Worm (Caenorhabditis elegans) whole organism, mixed stage, embryonic: Measurements from ENCODE around the gene B0395.3.
A peak's percentile ranks its signal among the peaks of the same experiment; 100 is the strongest.

Experiments
- M03D4.4 ChIP-seq: sonication (generic microtip); optimal IDR thresholded peaks from 2 replicates; lab custom pipeline; 2017; ENCODE audit warnings: mild to moderate bottlenecking, missing genetic modification characterization, missing compliant biosample characterization
- bed-3 ChIP-seq: fragments of 200-800 bp; sonication (Bioruptor generic); optimal IDR thresholded peaks from 3 replicates; lab custom pipeline; 2018; ENCODE audit warnings: mild to moderate bottlenecking, missing genetic modification characterization, moderate library complexity, missing compliant biosample characterization
- blmp-1 ChIP-seq: fragments of 150-350 bp; optimal IDR thresholded peaks from 2 replicates; lab custom pipeline; 2014; ENCODE audit warnings: missing biosample characterization, missing genetic modification characterization
- ceh-39 ChIP-seq: fragments of 150-350 bp; optimal IDR thresholded peaks from 2 replicates; lab custom pipeline; 2014; ENCODE audit warnings: missing biosample characterization, missing genetic modification characterization
- ceh-43 ChIP-seq: fragments of 200-800 bp; sonication (Bioruptor generic); optimal IDR thresholded peaks from 2 replicates; lab custom pipeline; 2018; ENCODE audit warnings: mild to moderate bottlenecking, missing genetic modification characterization, moderate library complexity, missing compliant biosample characterization
- ceh-83 ChIP-seq: fragments of 200-800 bp; sonication (Bioruptor generic); optimal IDR thresholded peaks from 2 replicates; lab custom pipeline; 2018; ENCODE audit warnings: mild to moderate bottlenecking, missing genetic modification characterization, missing compliant biosample characterization
- ces-1 ChIP-seq: fragments of 150-350 bp; optimal IDR thresholded peaks from 2 replicates; lab custom pipeline; 2014; ENCODE audit warnings: missing biosample characterization, missing genetic modification reagents, missing genetic modification characterization
- cnd-1 ChIP-seq: fragments of 200-800 bp; sonication (Bioruptor generic); optimal IDR thresholded peaks from 2 replicates; lab custom pipeline; 2018; ENCODE audit warnings: mild to moderate bottlenecking, missing genetic modification characterization, missing compliant biosample characterization
- drap-1 ChIP-seq: fragments of 200-800 bp; sonication (Bioruptor generic); optimal IDR thresholded peaks from 3 replicates; lab custom pipeline; 2018; ENCODE audit warnings: mild to moderate bottlenecking, missing genetic modification characterization, missing compliant biosample characterization
- elt-1 ChIP-seq: sonication (generic microtip); optimal IDR thresholded peaks from 2 replicates; lab custom pipeline; 2017; ENCODE audit warnings: missing genetic modification characterization, mild to moderate bottlenecking, missing compliant biosample characterization, antibody characterized with exemption, moderate library complexity, borderline replicate concordance; ENCODE audit not compliant: insufficient read depth
- elt-3 ChIP-seq: fragments of 150-350 bp; optimal IDR thresholded peaks from 2 replicates; lab custom pipeline; 2014; ENCODE audit warnings: missing biosample characterization, missing genetic modification characterization
- flh-1 ChIP-seq: fragments of 200-800 bp; sonication (Bioruptor generic); optimal IDR thresholded peaks from 2 replicates; lab custom pipeline; 2018; ENCODE audit warnings: mild to moderate bottlenecking, missing genetic modification characterization, moderate library complexity, missing compliant biosample characterization
- ham-2 ChIP-seq: fragments of 200-800 bp; sonication (Bioruptor generic); optimal IDR thresholded peaks from 2 replicates; lab custom pipeline; 2018; ENCODE audit warnings: mild to moderate bottlenecking, missing genetic modification characterization, missing compliant biosample characterization
- hlh-1 ChIP-seq: fragments of 150-350 bp; optimal IDR thresholded peaks from 2 replicates; lab custom pipeline; 2014; ENCODE audit warnings: missing biosample characterization, missing genetic modification reagents, missing genetic modification characterization
- lin-13 ChIP-seq: fragments of 150-350 bp; optimal IDR thresholded peaks from 2 replicates; lab custom pipeline; 2014; ENCODE audit warnings: missing biosample characterization, missing genetic modification characterization
- lin-32 ChIP-seq: fragments of 200-800 bp; sonication (Bioruptor generic); optimal IDR thresholded peaks from 2 replicates; lab custom pipeline; 2018; ENCODE audit warnings: mild to moderate bottlenecking, missing genetic modification characterization, missing compliant biosample characterization
- lsy-2 ChIP-seq: fragments of 150-350 bp; optimal IDR thresholded peaks from 2 replicates; lab custom pipeline; 2014; ENCODE audit warnings: missing biosample characterization, missing genetic modification characterization
- mab-5 ChIP-seq: fragments of 150-350 bp; optimal IDR thresholded peaks from 2 replicates; lab custom pipeline; 2014; ENCODE audit warnings: missing biosample characterization, missing genetic modification characterization
- mep-1 ChIP-seq: fragments of 150-350 bp; optimal IDR thresholded peaks from 2 replicates; lab custom pipeline; 2017; ENCODE audit warnings: missing biosample characterization, missing genetic modification reagents, missing genetic modification characterization, inconsistent platforms
- mls-2 ChIP-seq: sonication (generic microtip); optimal IDR thresholded peaks from 2 replicates; lab custom pipeline; 2016; ENCODE audit warnings: mild to moderate bottlenecking, missing genetic modification characterization, moderate library complexity, missing compliant biosample characterization
- nhr-12 ChIP-seq: fragments of 150-350 bp; optimal IDR thresholded peaks from 2 replicates; lab custom pipeline; 2014; ENCODE audit warnings: missing biosample characterization, missing genetic modification characterization
- nhr-2 ChIP-seq: fragments of 150-350 bp; optimal IDR thresholded peaks from 2 replicates; lab custom pipeline; 2014; ENCODE audit warnings: missing biosample characterization, missing genetic modification characterization
- nhr-237 ChIP-seq: fragments of 150-350 bp; optimal IDR thresholded peaks from 2 replicates; lab custom pipeline; 2014; ENCODE audit warnings: missing biosample characterization, missing genetic modification characterization
- nhr-28 ChIP-seq: fragments of 150-350 bp; optimal IDR thresholded peaks from 2 replicates; lab custom pipeline; 2014; ENCODE audit warnings: missing biosample characterization, missing genetic modification characterization
- nhr-76 ChIP-seq: sonication (generic microtip); optimal IDR thresholded peaks from 2 replicates; lab custom pipeline; 2017; ENCODE audit warnings: missing biosample characterization, missing genetic modification characterization
- pha-4 ChIP-seq: fragments of 150-350 bp; optimal IDR thresholded peaks from 2 replicates; lab custom pipeline; 2018; ENCODE audit warnings: missing biosample characterization, missing genetic modification reagents, missing genetic modification characterization
- sem-2 ChIP-seq: fragments of 200-800 bp; sonication (Bioruptor generic); optimal IDR thresholded peaks from 2 replicates; lab custom pipeline; 2018; ENCODE audit warnings: mild to moderate bottlenecking, missing genetic modification characterization, missing compliant biosample characterization
- snpc-4 ChIP-seq: fragments of 150-350 bp; optimal IDR thresholded peaks from 2 replicates; lab custom pipeline; 2014; ENCODE audit warnings: missing biosample characterization, missing genetic modification characterization
- sptf-1 ChIP-seq: sonication (generic microtip); optimal IDR thresholded peaks from 2 replicates; lab custom pipeline; 2017; ENCODE audit warnings: mild to moderate bottlenecking, missing genetic modification characterization, moderate library complexity, missing compliant biosample characterization
- tbx-8 ChIP-seq: fragments of 200-800 bp; sonication (Bioruptor generic); optimal IDR thresholded peaks from 2 replicates; lab custom pipeline; 2018; ENCODE audit warnings: mild to moderate bottlenecking, missing genetic modification characterization, moderate library complexity, missing compliant biosample characterization
- unc-120 ChIP-seq: sonication (generic microtip); optimal IDR thresholded peaks from 2 replicates; lab custom pipeline; 2017; ENCODE audit warnings: missing genetic modification characterization, missing compliant biosample characterization; ENCODE audit not compliant: poor library complexity, severe bottlenecking
- unc-39 ChIP-seq: fragments of 150-350 bp; optimal IDR thresholded peaks from 2 replicates; lab custom pipeline; 2014; ENCODE audit warnings: missing biosample characterization, missing genetic modification characterization
- unc-62 ChIP-seq: fragments of 150-350 bp; optimal IDR thresholded peaks from 2 replicates; lab custom pipeline; 2014; ENCODE audit warnings: missing biosample characterization, missing genetic modification reagents, missing genetic modification characterization
- zip-8 ChIP-seq: fragments of 150-350 bp; optimal IDR thresholded peaks from 2 replicates; lab custom pipeline; 2014; ENCODE audit warnings: missing biosample characterization, missing genetic modification characterization
- ztf-11 ChIP-seq: fragments of 150-350 bp; optimal IDR thresholded peaks from 2 replicates; lab custom pipeline; 2014; ENCODE audit warnings: missing biosample characterization, missing genetic modification characterization

Gene B0395.3

DNA sequence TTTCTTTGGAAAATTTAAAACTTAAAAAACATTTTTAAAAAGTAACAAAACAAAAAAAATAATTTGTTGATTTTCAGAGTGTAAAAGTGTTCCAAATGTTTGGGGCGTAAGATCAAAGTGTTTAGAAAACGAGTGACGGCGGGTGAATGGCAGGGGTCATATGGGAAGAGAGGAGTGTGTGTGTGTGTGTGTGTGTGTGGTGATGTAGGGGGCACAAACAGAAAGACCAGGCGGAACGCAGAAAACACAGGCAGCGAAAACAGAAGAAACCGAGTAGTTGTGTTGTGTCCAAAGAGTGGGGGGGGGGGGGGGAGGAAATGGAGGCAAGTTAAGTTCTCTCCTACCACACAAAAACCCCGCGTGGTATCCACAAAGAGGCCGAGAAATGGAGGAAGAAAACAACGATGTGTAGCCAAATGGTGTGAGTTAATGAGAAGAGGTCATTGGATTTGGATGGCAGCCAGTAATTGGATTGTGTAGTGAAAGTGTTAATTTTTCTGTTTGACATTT, at the start of gene B0395.3:
Gene B0395.3, minus strand, starts transcription at position 51 of the 510 bp plus-strand sequence.
- TF ChIP-seq hlh-1 (tag; lab: Kevin White, UChicago) (peak; percentile 60), nhr-76 (no peak), lsy-2 (tag; lab: Kevin White, UChicago) (no peak), snpc-4 (tag; lab: Kevin White, UChicago) (no peak), sem-2 (GFP tag; lab: Kevin White, UChicago) (no peak), blmp-1 (tag; lab: Kevin White, UChicago) (no peak), pha-4 (tag; lab: Kevin White, UChicago) (no peak), nhr-2 (tag; lab: Kevin White, UChicago) (no peak), nhr-28 (tag; lab: Kevin White, UChicago) (no peak), ceh-43 (no peak), drap-1 (no peak), nhr-12 (tag; lab: Kevin White, UChicago) (no peak), unc-62 (GFP tag; lab: Kevin White, UChicago) (no peak), elt-1 (tag; lab: Kevin White, UChicago) (no peak), unc-39 (tag; lab: Kevin White, UChicago) (no peak), mls-2 (peak; percentile 64), elt-3 (tag; lab: Kevin White, UChicago) (no peak), ham-2 (GFP tag; lab: Kevin White, UChicago) (peak; percentile 20), ztf-11 (tag; lab: Kevin White, UChicago) (no peak), lin-13 (tag; lab: Kevin White, UChicago) (no peak), lin-32 (GFP tag; lab: Kevin White, UChicago) (no peak), flh-1 (GFP tag; lab: Kevin White, UChicago) (no peak), bed-3 (GFP tag; lab: Kevin White, UChicago) (no peak), cnd-1 (tag; lab: Kevin White, UChicago) (peak; percentile 27), ceh-83 (no peak), M03D4.4 (tag; lab: Kevin White, UChicago) (peak; percentile 64), mep-1 (tag; lab: Kevin White, UChicago) (peak; percentile 12), tbx-8 (no peak), mab-5 (tag; lab: Kevin White, UChicago) (no peak), sptf-1 (peak; percentile 74), unc-120 (tag; lab: Kevin White, UChicago) (peak; percentile 14), nhr-237 (tag; lab: Kevin White, UChicago) (no peak), ces-1 (GFP tag; lab: Kevin White, UChicago) (peak; percentile 85), ceh-39 (tag; lab: Kevin White, UChicago) (no peak), zip-8 (tag; lab: Kevin White, UChicago) (no peak)

DNA sequence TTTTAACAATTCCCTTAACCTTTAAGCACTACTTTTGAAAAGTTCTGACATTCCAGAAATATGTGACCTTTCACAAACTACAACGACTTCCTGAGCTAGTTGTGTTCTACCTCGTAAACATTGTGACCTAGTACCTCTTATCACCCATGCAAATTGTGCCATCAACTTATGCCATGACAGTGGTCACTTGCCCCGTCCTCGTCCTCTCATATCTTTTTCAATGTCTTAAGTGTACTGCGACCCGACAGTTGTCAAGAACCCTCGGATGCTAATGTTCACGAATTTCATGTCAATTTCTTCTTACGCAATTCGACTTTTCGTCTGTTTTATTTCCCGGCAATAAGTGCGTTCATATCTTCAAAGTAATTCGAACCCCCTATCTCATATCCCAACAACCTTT, 47.8 kb upstream of the B0395.3 start:
- TF ChIP-seq hlh-1 (tag; lab: Kevin White, UChicago), result peak; percentile 83
- TF ChIP-seq lsy-2 (tag; lab: Kevin White, UChicago), result no peak

DNA sequence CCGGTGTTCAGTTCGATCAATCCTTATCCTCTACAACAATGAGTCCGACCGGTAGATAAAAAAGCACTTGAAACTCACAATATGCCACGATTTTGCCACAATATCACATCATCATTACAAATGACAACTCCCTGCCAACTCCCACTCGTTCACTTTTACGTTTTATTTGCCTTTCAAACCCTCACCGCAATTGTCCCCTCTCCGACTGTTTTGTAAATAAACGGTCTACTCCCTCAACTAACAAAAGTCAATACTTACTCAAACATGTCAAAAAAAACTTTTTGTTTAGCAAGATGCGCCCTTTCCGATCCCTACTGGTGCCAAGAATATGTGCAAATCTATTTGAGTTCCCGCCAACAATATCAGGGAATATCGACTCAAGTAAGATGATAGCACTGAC, 45.0 kb upstream of the B0395.3 start, which contains the start of gene C30F2.2:
Gene C30F2.2, minus strand, starts transcription at position 122 of the 400 bp plus-strand sequence.
- TF ChIP-seq M03D4.4 (tag; lab: Kevin White, UChicago) (no peak), sptf-1 (no peak), pha-4 (tag; lab: Kevin White, UChicago) (peak; percentile 76)

DNA sequence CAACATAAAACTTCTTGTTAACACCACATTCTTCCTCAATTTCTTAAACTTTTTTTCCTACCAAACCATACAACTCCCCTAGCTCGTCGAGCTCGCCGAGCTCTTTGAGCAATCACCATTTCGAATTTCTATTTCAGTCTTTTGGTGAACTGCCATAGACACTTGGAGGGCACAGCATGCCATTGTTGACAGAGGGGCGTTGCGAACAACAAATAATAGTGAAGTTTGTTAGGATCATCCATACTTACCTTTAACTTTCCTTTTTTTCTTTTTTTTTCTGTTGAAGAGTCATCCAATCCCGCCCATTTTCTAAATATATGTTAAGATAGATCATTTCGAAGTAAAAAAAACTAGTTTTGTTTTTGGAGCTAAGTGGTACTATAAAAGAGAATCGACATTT, 42.0 kb upstream of the B0395.3 start, which contains the start of gene idpp-14:
Gene idpp-14, plus strand, starts transcription at position 324 of the 400 bp plus-strand sequence.
- no peak for TF ChIP-seq nhr-2 (tag; lab: Kevin White, UChicago)
- no peak for TF ChIP-seq sem-2 (GFP tag; lab: Kevin White, UChicago)
- TF ChIP-seq snpc-4 (tag; lab: Kevin White, UChicago), result no peak
- TF ChIP-seq ceh-83, result no peak
- no peak for TF ChIP-seq tbx-8
- no peak for TF ChIP-seq elt-1 (tag; lab: Kevin White, UChicago)
- TF ChIP-seq ham-2 (GFP tag; lab: Kevin White, UChicago), result no peak
- TF ChIP-seq ceh-43, result no peak
- no peak for TF ChIP-seq bed-3 (GFP tag; lab: Kevin White, UChicago)
- TF ChIP-seq lsy-2 (tag; lab: Kevin White, UChicago), result no peak
- TF ChIP-seq M03D4.4 (tag; lab: Kevin White, UChicago), result no peak
- no peak for TF ChIP-seq elt-3 (tag; lab: Kevin White, UChicago)
- TF ChIP-seq ces-1 (GFP tag; lab: Kevin White, UChicago), result no peak
- no peak for TF ChIP-seq sptf-1
- TF ChIP-seq ceh-39 (tag; lab: Kevin White, UChicago), result no peak
- TF ChIP-seq nhr-28 (tag; lab: Kevin White, UChicago), result no peak
- no peak for TF ChIP-seq lin-13 (tag; lab: Kevin White, UChicago)
- TF ChIP-seq cnd-1 (tag; lab: Kevin White, UChicago), result no peak
- no peak for TF ChIP-seq nhr-237 (tag; lab: Kevin White, UChicago)
